Worm (Caenorhabditis elegans): ENCODE measurements around the gene swsn-3.
A peak's percentile ranks its signal among the peaks of the same experiment; 100 is the strongest.

Gene swsn-3

ce11 chrIII:2768635-2769034, at the start of gene swsn-3:
TSS of gene swsn-3 (minus strand) at chrIII:2768679.
- peak; percentile 48 for TF ChIP-seq tbx-7 (tag; optimal IDR thresholded peaks at IDR 0.05)
- TF ChIP-seq zip-5 (tag; optimal IDR thresholded peaks at IDR 0.05): peak; percentile 63
- peak; percentile 65 for TF ChIP-seq ceh-6 (GFP tag; optimal IDR thresholded peaks at IDR 0.05)
- TF ChIP-seq pha-4 (tag; optimal IDR thresholded peaks at IDR 0.05): no peak
- TF ChIP-seq mec-3 (tag; optimal IDR thresholded peaks at IDR 0.05; ENCODE audit: borderline replicate concordance): no peak
- TF ChIP-seq che-1 (tag; optimal IDR thresholded peaks at IDR 0.05): peak; percentile 79
- peak; percentile 74 for TF ChIP-seq C38D4.7 (GFP tag; optimal IDR thresholded peaks at IDR 0.05)
- peak; percentile 94 for TF ChIP-seq ceh-48 (tag; optimal IDR thresholded peaks at IDR 0.05)
- peak; percentile 57 for TF ChIP-seq syd-9 (tag; optimal IDR thresholded peaks at IDR 0.05)
- no peak for TF ChIP-seq ama-1 (optimal IDR thresholded peaks at IDR 0.05)
- peak; percentile 88 for TF ChIP-seq ref-2 (tag; optimal IDR thresholded peaks at IDR 0.05)
- peak; percentile 95 for TF ChIP-seq elt-2 (tag; optimal IDR thresholded peaks at IDR 0.05)
- TF ChIP-seq hlh-6 (tag; optimal IDR thresholded peaks at IDR 0.05): peak; percentile 79
- peak; percentile 68 for TF ChIP-seq gmeb-2 (tag; optimal IDR thresholded peaks at IDR 0.05)
- peak; percentile 90 for TF ChIP-seq ceh-31 (tag; optimal IDR thresholded peaks at IDR 0.05)
- TF ChIP-seq unc-3 (GFP tag; conservative IDR thresholded peaks at IDR 0.05): 0 out of 2 replicates have a peak, but pooled peaks have one; percentile 45
- TF ChIP-seq unc-3 (tag; optimal IDR thresholded peaks at IDR 0.05): peak; percentile 79
- peak; percentile 81 for TF ChIP-seq ahr-1 (tag; optimal IDR thresholded peaks at IDR 0.05)
- no peak for TF ChIP-seq fkh-10 (GFP tag; optimal IDR thresholded peaks at IDR 0.05)
- TF ChIP-seq dve-1 (tag; optimal IDR thresholded peaks at IDR 0.05): peak; percentile 69
- TF ChIP-seq ets-4 (tag; optimal IDR thresholded peaks at IDR 0.05): peak; percentile 40
- peak; percentile 76 for TF ChIP-seq ceh-24 (tag; optimal IDR thresholded peaks at IDR 0.05)
- TF ChIP-seq pax-1 (tag; optimal IDR thresholded peaks at IDR 0.05): peak; percentile 89
- peak; percentile 81 for TF ChIP-seq ztf-16 (tag; optimal IDR thresholded peaks at IDR 0.05)
- peak; percentile 85 for TF ChIP-seq lim-6 (tag; optimal IDR thresholded peaks at IDR 0.05)
- no peak for TF ChIP-seq ceh-9 (tag; optimal IDR thresholded peaks at IDR 0.05)
- peak; percentile 55 for TF ChIP-seq ceh-30 (tag; optimal IDR thresholded peaks at IDR 0.05)
- TF ChIP-seq ceh-14 (tag; optimal IDR thresholded peaks at IDR 0.05): peak; percentile 98
- TF ChIP-seq C08G9.2 (tag; optimal IDR thresholded peaks at IDR 0.05): peak; percentile 75
- peak; percentile 52 for TF ChIP-seq hlh-13 (GFP tag; optimal IDR thresholded peaks at IDR 0.05)
- peak; percentile 94 for TF ChIP-seq nfya-1 (tag; optimal IDR thresholded peaks at IDR 0.05)
- TF ChIP-seq T23F11.4 (GFP tag; optimal IDR thresholded peaks at IDR 0.05): peak; percentile 70
- peak; percentile 84 for TF ChIP-seq odd-2 (tag; optimal IDR thresholded peaks at IDR 0.05)
- peak; percentile 55; the same call in 1 of the 2 replicates for TF ChIP-seq ceh-45 (GFP tag; IDR thresholded peaks at IDR 0.05)
- peak; percentile 46 for TF ChIP-seq fkh-6 (tag; optimal IDR thresholded peaks at IDR 0.05)
- peak; percentile 25 for TF ChIP-seq ceh-19 (GFP tag; optimal IDR thresholded peaks at IDR 0.05)
- TF ChIP-seq K02D7.2 (tag; optimal IDR thresholded peaks at IDR 0.05): peak; percentile 88
- TF ChIP-seq pag-3 (tag; optimal IDR thresholded peaks at IDR 0.05; ENCODE audit: borderline replicate concordance): peak; percentile 45
- TF ChIP-seq hlh-8 (tag; optimal IDR thresholded peaks at IDR 0.05): peak; percentile 78
- TF ChIP-seq ceh-2 (tag; optimal IDR thresholded peaks at IDR 0.05): peak; percentile 83
- peak; percentile 85 for TF ChIP-seq ceh-18 (tag; optimal IDR thresholded peaks at IDR 0.05)
- TF ChIP-seq pha-2 (tag; optimal IDR thresholded peaks at IDR 0.05): peak; percentile 83
- peak; percentile 38 for TF ChIP-seq unc-55 (GFP tag; optimal IDR thresholded peaks at IDR 0.05)
- peak; percentile 68 for TF ChIP-seq hlh-15 (tag; optimal IDR thresholded peaks at IDR 0.05)
- peak; percentile 76 for TF ChIP-seq sdc-2 (tag; optimal IDR thresholded peaks at IDR 0.05)
- peak; percentile 57 for TF ChIP-seq sox-2 (GFP tag; IDR thresholded peaks at IDR 0.05)
- peak; percentile 61 for TF ChIP-seq nhr-232 (tag; optimal IDR thresholded peaks at IDR 0.05)
- TF ChIP-seq elt-4 (tag; optimal IDR thresholded peaks at IDR 0.05): no peak
- TF ChIP-seq unc-42 (tag; optimal IDR thresholded peaks at IDR 0.05): peak; percentile 80
- peak; percentile 91 for TF ChIP-seq ceh-34 (tag; optimal IDR thresholded peaks at IDR 0.05)
- peak; percentile 73 for TF ChIP-seq npax-4 (tag; optimal IDR thresholded peaks at IDR 0.05)
- TF ChIP-seq rnt-1 (tag; optimal IDR thresholded peaks at IDR 0.05): peak; percentile 93
- peak; percentile 77 for TF ChIP-seq pat-9 (tag; optimal IDR thresholded peaks at IDR 0.05)
- peak; percentile 91 for TF ChIP-seq unc-86 (tag; optimal IDR thresholded peaks at IDR 0.05)

Data from whole organism, late embryonic.